Worm (Caenorhabditis elegans) whole organism, L4/young adult: Measurements from ENCODE around the gene lem-2.

Experiments used
- dao-5 ChIP-seq: sonication (generic microtip); optimal IDR thresholded peaks from 2 replicates; lab custom pipeline; 2016; ENCODE audit warnings: missing genotype, missing genetic modification characterization, moderate library complexity, missing compliant biosample characterization
- him-1 ChIP-seq: sonication (generic microtip); optimal IDR thresholded peaks from 2 replicates; lab custom pipeline; 2016; ENCODE audit warnings: missing genotype, missing genetic modification reagents, missing genetic modification characterization, missing compliant biosample characterization

DNA sequence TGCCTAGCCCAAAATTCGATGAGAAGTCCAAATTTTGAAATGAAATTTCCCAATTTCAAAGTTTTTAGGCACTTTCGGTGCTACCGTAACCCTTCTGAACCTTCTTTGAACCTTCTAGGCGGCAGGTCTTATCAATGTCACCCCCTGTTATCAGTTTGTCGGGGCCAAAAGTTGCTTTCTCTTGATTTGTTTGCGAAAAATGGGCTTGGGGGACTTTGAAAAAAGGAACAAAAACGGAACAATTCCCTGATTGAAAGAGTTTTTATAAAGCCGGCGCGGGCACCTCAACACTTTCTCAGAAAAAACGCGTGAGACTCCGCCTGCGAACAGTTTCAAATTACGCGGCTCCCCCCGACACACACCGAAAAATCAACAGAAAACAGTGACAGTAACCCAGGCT lies 10.1 kb upstream of the lem-2 start:
- no peak for TF ChIP-seq dao-5 (tag; lab: Kevin White, UChicago)
- no peak for TF ChIP-seq him-1 (tag; lab: Kevin White, UChicago)
